Worm (Caenorhabditis elegans): Measurements from ENCODE around the gene C45G7.13.

C45G7.13 gene

ce11 chrIV:2407704-2408103 is 43.4 kb downstream of the C45G7.13 start:
- TF ChIP-seq M03D4.4 (tag; optimal IDR thresholded peaks at IDR 0.05) (no peak), elt-3 (tag; optimal IDR thresholded peaks at IDR 0.05) (no peak), ztf-11 (tag; optimal IDR thresholded peaks at IDR 0.05) (no peak), bed-3 (GFP tag; optimal IDR thresholded peaks at IDR 0.05) (no peak), sptf-1 (tag; optimal IDR thresholded peaks at IDR 0.05) (no peak), lsy-2 (tag; optimal IDR thresholded peaks at IDR 0.05) (no peak), sem-2 (GFP tag; optimal IDR thresholded peaks at IDR 0.05) (no peak), lin-32 (GFP tag; optimal IDR thresholded peaks at IDR 0.05) (no peak), zip-8 (tag; optimal IDR thresholded peaks at IDR 0.05) (no peak), ces-1 (GFP tag; optimal IDR thresholded peaks at IDR 0.05) (no peak)

- TF ChIP-seq elt-1 (tag; optimal IDR thresholded peaks at IDR 0.05; ENCODE audit: borderline replicate concordance, insufficient read depth), result no peak
- TF ChIP-seq unc-62 (GFP tag; optimal IDR thresholded peaks at IDR 0.05), result no peak
- no peak for TF ChIP-seq unc-39 (tag; optimal IDR thresholded peaks at IDR 0.05)
- no peak for TF ChIP-seq ceh-39 (tag; optimal IDR thresholded peaks at IDR 0.05)
- no peak for TF ChIP-seq blmp-1 (tag; optimal IDR thresholded peaks at IDR 0.05)
- TF ChIP-seq nhr-12 (tag; optimal IDR thresholded peaks at IDR 0.05), result no peak
- no peak for TF ChIP-seq mls-2 (tag; optimal IDR thresholded peaks at IDR 0.05)
- TF ChIP-seq mab-5 (tag; optimal IDR thresholded peaks at IDR 0.05), result no peak
- no peak for TF ChIP-seq drap-1 (GFP tag; optimal IDR thresholded peaks at IDR 0.05)
- no peak for TF ChIP-seq nhr-28 (tag; optimal IDR thresholded peaks at IDR 0.05)
- no peak for TF ChIP-seq nhr-76 (tag; optimal IDR thresholded peaks at IDR 0.05)
- TF ChIP-seq ham-2 (GFP tag; optimal IDR thresholded peaks at IDR 0.05), result no peak
- TF ChIP-seq cnd-1 (tag; optimal IDR thresholded peaks at IDR 0.05), result no peak
- no peak for TF ChIP-seq unc-120 (tag; optimal IDR thresholded peaks at IDR 0.05; ENCODE audit: poor library complexity, severe bottlenecking)
- no peak for TF ChIP-seq ceh-43 (GFP tag; optimal IDR thresholded peaks at IDR 0.05)
- no peak for TF ChIP-seq ztf-11 (tag; optimal IDR thresholded peaks at IDR 0.05)
- no peak for TF ChIP-seq lin-32 (GFP tag; optimal IDR thresholded peaks at IDR 0.05)
- no peak for TF ChIP-seq hlh-1 (tag; optimal IDR thresholded peaks at IDR 0.05)
- TF ChIP-seq pha-4 (tag; optimal IDR thresholded peaks at IDR 0.05), result no peak
Measured at ce11 chrIV:2403374-2403773, 47.8 kb downstream of the C45G7.13 start.

- TF ChIP-seq nhr-12 (tag; optimal IDR thresholded peaks at IDR 0.05) (no peak), elt-1 (tag; optimal IDR thresholded peaks at IDR 0.05; ENCODE audit: borderline replicate concordance, insufficient read depth) (no peak), cnd-1 (tag; optimal IDR thresholded peaks at IDR 0.05) (no peak), unc-120 (tag; optimal IDR thresholded peaks at IDR 0.05; ENCODE audit: poor library complexity, severe bottlenecking) (no peak), lin-13 (tag; optimal IDR thresholded peaks at IDR 0.05) (no peak), ztf-11 (tag; optimal IDR thresholded peaks at IDR 0.05) (no peak), ceh-43 (GFP tag; optimal IDR thresholded peaks at IDR 0.05) (no peak), blmp-1 (tag; optimal IDR thresholded peaks at IDR 0.05) (no peak), mls-2 (tag; optimal IDR thresholded peaks at IDR 0.05) (no peak), bed-3 (GFP tag; optimal IDR thresholded peaks at IDR 0.05) (no peak), drap-1 (GFP tag; optimal IDR thresholded peaks at IDR 0.05) (no peak), hlh-1 (tag; optimal IDR thresholded peaks at IDR 0.05) (no peak), mep-1 (tag; optimal IDR thresholded peaks at IDR 0.05) (no peak), nhr-237 (tag; optimal IDR thresholded peaks at IDR 0.05) (no peak), zip-8 (tag; optimal IDR thresholded peaks at IDR 0.05) (no peak), nhr-76 (tag; optimal IDR thresholded peaks at IDR 0.05) (no peak), flh-1 (GFP tag; optimal IDR thresholded peaks at IDR 0.05) (no peak), mab-5 (tag; optimal IDR thresholded peaks at IDR 0.05) (no peak)
Measured at ce11 chrIV:2400651-2401050, 50.5 kb downstream of the C45G7.13 start.

- TF ChIP-seq elt-3 (tag; optimal IDR thresholded peaks at IDR 0.05) (no peak), mep-1 (tag; optimal IDR thresholded peaks at IDR 0.05) (no peak), ces-1 (GFP tag; optimal IDR thresholded peaks at IDR 0.05) (no peak), mls-2 (tag; optimal IDR thresholded peaks at IDR 0.05) (no peak), cnd-1 (tag; optimal IDR thresholded peaks at IDR 0.05) (no peak), bed-3 (GFP tag; optimal IDR thresholded peaks at IDR 0.05) (no peak), snpc-4 (tag; optimal IDR thresholded peaks at IDR 0.05) (no peak), nhr-12 (tag; optimal IDR thresholded peaks at IDR 0.05) (no peak), unc-62 (GFP tag; optimal IDR thresholded peaks at IDR 0.05) (no peak), sem-2 (GFP tag; optimal IDR thresholded peaks at IDR 0.05) (no peak), elt-1 (tag; optimal IDR thresholded peaks at IDR 0.05; ENCODE audit: borderline replicate concordance, insufficient read depth) (no peak), hlh-1 (tag; optimal IDR thresholded peaks at IDR 0.05) (no peak), flh-1 (GFP tag; optimal IDR thresholded peaks at IDR 0.05) (no peak), ztf-11 (tag; optimal IDR thresholded peaks at IDR 0.05) (no peak), nhr-28 (tag; optimal IDR thresholded peaks at IDR 0.05) (no peak), nhr-2 (tag; optimal IDR thresholded peaks at IDR 0.05) (no peak), nhr-237 (tag; optimal IDR thresholded peaks at IDR 0.05) (no peak), unc-39 (tag; optimal IDR thresholded peaks at IDR 0.05) (no peak), pha-4 (tag; optimal IDR thresholded peaks at IDR 0.05) (no peak)
Measured at ce11 chrIV:2399420-2399819, 51.7 kb downstream of the C45G7.13 start, which contains the start of gene Y38F2AR.10. TSS of gene Y38F2AR.10 (minus strand) at chrIV:2399520.

Measured in whole organism, mixed stage, embryonic.